Worm (Caenorhabditis elegans) whole organism, midembryonic: ENCODE data around the gene ZK1128.1.

ENCODE experiments used
- T22C8.4 ChIP-seq: fragments of 200-800 bp; sonication (Bioruptor generic); IDR thresholded peaks from 2 replicates; pipeline ENCODE4 v1.3.6; 2022; ENCODE audit warnings: missing genetic modification characterization, missing compliant biosample characterization
- cog-1 ChIP-seq: sonication (generic microtip); optimal IDR thresholded peaks from 2 replicates; lab custom pipeline; 2016; ENCODE audit warnings: missing genetic modification characterization, missing compliant biosample characterization
- flt-1 ChIP-seq: fragments of 200-800 bp; sonication (Bioruptor generic); IDR thresholded peaks from 2 replicates; pipeline ENCODE4 v1.3.6; 2022; ENCODE audit warnings: missing genetic modification characterization, missing compliant biosample characterization
- med-1 ChIP-seq: sonication (generic microtip); optimal IDR thresholded peaks from 2 replicates; lab custom pipeline; 2017; ENCODE audit warnings: missing genetic modification characterization, mild to moderate bottlenecking, missing compliant biosample characterization, antibody characterized with exemption, missing genetic modification reagents; ENCODE audit not compliant: insufficient read depth
- ztf-23 ChIP-seq: fragments of 200-800 bp; sonication (Bioruptor generic); IDR thresholded peaks from 2 replicates; pipeline ENCODE4 v1.3.6; 2022; ENCODE audit warnings: missing genetic modification reagents, missing genetic modification characterization, missing compliant biosample characterization

DNA sequence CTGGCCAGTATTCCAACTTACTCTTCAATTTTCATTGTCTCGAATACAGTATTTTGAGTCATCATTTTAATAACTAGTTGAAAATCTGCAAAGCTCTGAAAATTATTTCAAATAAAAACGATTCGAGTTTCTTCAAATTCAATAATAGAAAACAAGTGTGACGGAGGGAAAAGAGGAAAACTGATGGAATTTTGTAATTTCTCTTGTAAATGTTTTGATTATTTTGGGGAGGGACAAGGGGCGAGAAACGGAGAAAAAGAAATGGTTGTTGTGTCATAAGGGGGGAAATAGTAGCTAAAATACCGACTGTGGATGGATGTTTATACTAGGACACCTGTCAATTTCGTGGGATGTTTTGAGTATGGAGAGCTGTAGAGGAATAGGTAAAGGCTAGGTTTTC is 36.4 kb downstream of the ZK1128.1 start, which contains the start of gene T16G12.9:
- TF ChIP-seq cog-1 (tag; lab: Kevin White, UChicago) (no peak), ztf-23 (GFP tag; lab: Robert Waterston, UW) (no peak), med-1 (GFP tag; lab: Kevin White, UChicago) (no peak), flt-1 (no peak), T22C8.4 (no peak)
